Worm (Caenorhabditis elegans): ENCODE data around the gene F19B6.1.

DNA sequence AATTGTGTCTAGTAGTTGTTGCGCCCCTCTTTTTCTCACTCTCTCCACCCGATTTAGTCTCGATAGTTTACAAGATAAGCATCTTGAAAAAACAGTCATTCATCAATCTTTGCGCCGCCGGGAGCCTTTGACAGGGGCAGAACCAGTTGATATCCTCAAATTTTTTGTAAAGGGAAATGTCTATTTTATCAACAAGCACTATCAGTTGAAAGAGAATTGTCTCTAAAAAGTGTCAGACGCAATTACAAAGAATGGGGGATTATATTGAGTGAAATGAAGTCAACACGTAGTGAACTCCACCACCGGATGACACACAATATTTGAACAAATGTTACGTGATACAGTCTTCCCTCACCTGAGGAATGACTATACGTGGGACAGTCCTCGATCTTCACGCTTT lies 1.7 kb downstream of the F19B6.1 start:
- TF ChIP-seq lin-39 (tag; optimal IDR thresholded peaks at IDR 0.05) = no peak
- TF ChIP-seq nhr-28 (tag; optimal IDR thresholded peaks at IDR 0.05) = no peak
- no peak for TF ChIP-seq unc-62 (GFP tag; optimal IDR thresholded peaks at IDR 0.05)
- no peak for TF ChIP-seq fos-1 (tag; optimal IDR thresholded peaks at IDR 0.05)
- no peak for TF ChIP-seq fkh-10 (GFP tag; optimal IDR thresholded peaks at IDR 0.05)
- TF ChIP-seq jun-1 (tag; optimal IDR thresholded peaks at IDR 0.05) = no peak
- TF ChIP-seq aly-2 (tag; optimal IDR thresholded peaks at IDR 0.05) = no peak
- TF ChIP-seq ama-1 (optimal IDR thresholded peaks at IDR 0.05) = no peak
- TF ChIP-seq pha-4 (tag; optimal IDR thresholded peaks at IDR 0.05) = no peak
